Fruit fly (Drosophila melanogaster): ENCODE results near the gene ATPsynCF6.

DNA sequence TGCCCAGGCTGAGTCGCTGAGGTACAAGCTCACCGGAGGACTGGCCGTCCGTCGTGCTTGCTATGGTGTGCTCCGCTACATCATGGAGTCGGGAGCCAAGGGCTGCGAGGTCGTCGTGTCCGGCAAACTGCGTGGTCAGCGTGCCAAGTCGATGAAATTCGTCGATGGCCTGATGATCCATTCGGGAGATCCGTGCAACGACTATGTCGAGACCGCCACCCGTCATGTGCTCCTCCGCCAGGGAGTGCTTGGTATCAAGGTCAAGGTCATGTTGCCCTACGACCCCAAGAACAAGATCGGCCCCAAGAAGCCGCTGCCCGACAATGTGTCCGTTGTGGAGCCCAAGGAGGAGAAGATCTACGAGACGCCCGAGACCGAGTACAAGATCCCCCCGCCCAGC lies 3.6 kb upstream of the ATPsynCF6 start:
- TF ChIP-seq Hnf4 (GFP tag; optimal IDR thresholded peaks at IDR 0.05) (no peak), N (GFP tag; optimal IDR thresholded peaks at IDR 0.05) (no peak), Sp1 (GFP tag; optimal IDR thresholded peaks at IDR 0.05) (no peak), woc (GFP tag; optimal IDR thresholded peaks at IDR 0.05) (no peak), CG32264 (GFP tag; optimal IDR thresholded peaks at IDR 0.05) (no peak), Vsx2 (GFP tag; optimal IDR thresholded peaks at IDR 0.05; ENCODE audit: partially characterized antibody) (no peak), fru (GFP tag; optimal IDR thresholded peaks at IDR 0.05) (no peak), lola (GFP tag; optimal IDR thresholded peaks at IDR 0.05) (no peak), pan (optimal IDR thresholded peaks at IDR 0.05) (no peak), Hr78 (GFP tag; optimal IDR thresholded peaks at IDR 0.05) (no peak), sv (GFP tag; optimal IDR thresholded peaks at IDR 0.05) (no peak)
